Fruit fly (Drosophila melanogaster): ENCODE measurements around the gene Npc2e.
A peak's percentile ranks its signal among the peaks of the same experiment; 100 is the strongest.

dm6 chr3R:10079267-10079987 is 26.3 kb downstream of the Npc2e start:
- no peak for TF ChIP-seq kay (GFP tag; ENCODE audit: borderline replicate concordance)
- TF ChIP-seq ovo (GFP tag; optimal IDR thresholded peaks at IDR 0.05), result peak; percentile 73
- TF ChIP-seq CG14711 (tag; optimal IDR thresholded peaks at IDR 0.05), result peak; percentile 94
- peak; percentile 97 for TF ChIP-seq Clk (GFP tag; optimal IDR thresholded peaks at IDR 0.05)
- TF ChIP-seq CG12768 (GFP tag; optimal IDR thresholded peaks at IDR 0.05), result peak; percentile 99
- TF ChIP-seq cnc (optimal IDR thresholded peaks at IDR 0.05), result peak in 1 of 2 experiments; percentile 64
